Worm (Caenorhabditis elegans) whole organism, early embryonic: ENCODE data around the gene nspg-7.1.

Experiments used
- B0310.2 ChIP-seq: sonication (generic microtip); optimal IDR thresholded peaks from 2 replicates; lab custom pipeline; 2016; ENCODE audit warnings: mild to moderate bottlenecking, missing genetic modification characterization, missing compliant biosample characterization
- aly-1 ChIP-seq: sonication (generic microtip); optimal IDR thresholded peaks from 2 replicates; lab custom pipeline; 2016; ENCODE audit warnings: missing genetic modification characterization, missing compliant biosample characterization
- ama-1 ChIP-seq: fragments of 150-350 bp; optimal IDR thresholded peaks from 2 replicates; lab custom pipeline; 2014
- ceh-36 ChIP-seq: sonication (generic microtip); optimal IDR thresholded peaks from 2 replicates; lab custom pipeline; 2016; ENCODE audit warnings: missing genetic modification characterization, inconsistent platforms, missing compliant biosample characterization
- ets-7 ChIP-seq: sonication (generic microtip); optimal IDR thresholded peaks from 2 replicates; lab custom pipeline; 2016; ENCODE audit warnings: missing genotype, missing genetic modification characterization, missing compliant biosample characterization
- flt-1 ChIP-seq: fragments of 200-800 bp; sonication (Bioruptor generic); IDR thresholded peaks from 2 replicates; pipeline ENCODE4 v1.3.6; 2022; ENCODE audit warnings: missing genetic modification characterization, missing compliant biosample characterization
- hmbx-1 ChIP-seq: sonication (generic microtip); optimal IDR thresholded peaks from 2 replicates; lab custom pipeline; 2016; ENCODE audit warnings: mild to moderate bottlenecking, missing genetic modification characterization, missing compliant biosample characterization
- hnd-1 ChIP-seq: sonication (generic microtip); optimal IDR thresholded peaks from 2 replicates; lab custom pipeline; 2016; ENCODE audit warnings: missing genetic modification characterization, missing compliant biosample characterization
- pes-1 ChIP-seq: fragments of 200-800 bp; sonication (Bioruptor generic); IDR thresholded peaks from 2 replicates; pipeline ENCODE4 v1.3.6; 2022; ENCODE audit warnings: missing genetic modification reagents, missing genetic modification characterization, missing compliant biosample characterization
- scrt-1 ChIP-seq: fragments of 200-800 bp; sonication (Bioruptor generic); IDR thresholded peaks from 2 replicates; pipeline ENCODE4 v1.3.6; 2022; ENCODE audit warnings: missing genetic modification characterization, missing compliant biosample characterization
- tbx-37 ChIP-seq: fragments of 200-800 bp; sonication (Bioruptor generic); conservative IDR thresholded peaks from 2 replicates; pipeline ENCODE4 v1.3.6; 2022; ENCODE audit warnings: missing genetic modification reagents, missing genetic modification characterization, missing compliant biosample characterization

DNA sequence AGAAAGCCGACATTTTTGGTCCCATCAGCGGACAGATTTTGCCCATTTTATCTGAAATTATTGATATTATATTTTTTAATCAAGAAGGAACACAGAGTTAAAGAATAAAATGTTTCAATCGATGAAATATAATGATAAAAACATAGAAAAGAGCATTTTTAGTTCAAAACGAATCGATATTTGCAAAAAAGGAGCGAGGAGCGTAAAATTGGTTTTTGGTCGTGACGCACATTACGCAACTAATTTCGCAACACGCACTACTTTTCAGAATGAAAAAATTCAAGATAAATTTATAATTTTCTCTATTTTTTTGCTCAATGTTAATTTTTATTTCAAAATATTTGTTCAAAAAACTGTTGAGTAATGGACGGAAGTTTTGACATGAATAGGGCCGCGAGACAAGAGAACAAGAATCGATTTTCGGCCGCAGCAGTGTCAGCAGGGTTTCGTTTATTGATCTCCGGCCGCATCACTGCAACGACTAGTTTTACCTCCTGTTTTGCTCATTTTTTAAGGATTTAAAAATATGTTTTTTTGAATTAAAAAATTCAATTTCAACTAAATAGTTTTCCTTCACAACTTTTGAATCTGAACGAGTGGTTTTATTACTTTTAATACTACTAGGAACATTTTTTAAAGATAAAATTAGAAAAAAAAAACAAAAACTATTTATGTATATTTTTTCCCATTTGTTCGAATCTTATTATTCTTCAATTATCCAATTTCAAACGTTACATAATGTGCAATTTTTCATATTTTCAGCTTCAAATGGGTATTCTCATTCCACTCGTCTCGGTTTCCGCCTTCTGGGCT lies 9.4 kb downstream of the nspg-7.1 start, which contains the start of the genes F49C12.12 and vha-17:
- TF ChIP-seq ama-1 (lab: Kevin White, UChicago) (no peak), pes-1 (no peak), flt-1 (GFP tag; lab: Robert Waterston, UW) (no peak), scrt-1 (no peak), hnd-1 (tag; lab: Kevin White, UChicago) (no peak), tbx-37 (GFP tag; lab: Robert Waterston, UW) (no peak), B0310.2 (no peak), aly-1 (no peak), ceh-36 (tag; lab: Kevin White, UChicago) (no peak), hmbx-1 (no peak), ets-7 (tag; lab: Kevin White, UChicago) (no peak)
